Fruit fly (Drosophila melanogaster): ENCODE data around the gene kto.

Gene kto

dm6 chr3L:19836375-19836937 lies at the start of gene kto (continued):
- TF ChIP-seq Eip74EF (GFP tag; optimal IDR thresholded peaks at IDR 0.05) (no peak), Sox102F (GFP tag; optimal IDR thresholded peaks at IDR 0.05) (no peak), Pdp1 (GFP tag; optimal IDR thresholded peaks at IDR 0.05) (no peak), dmrt99B (tag; optimal IDR thresholded peaks at IDR 0.05) (no peak), Dref (GFP tag; IDR thresholded peaks at IDR 0.05) (peak; percentile 90), Fer2 (tag; optimal IDR thresholded peaks at IDR 0.05) (no peak), Bdp1 (GFP tag; optimal IDR thresholded peaks at IDR 0.05) (no peak), stc (GFP tag; IDR thresholded peaks at IDR 0.05) (no peak), tna (GFP tag; IDR thresholded peaks at IDR 0.05; ENCODE audit: partially characterized antibody) (peak; percentile 87), Hr51 (GFP tag; optimal IDR thresholded peaks at IDR 0.05) (no peak), CG10431 (GFP tag; optimal IDR thresholded peaks at IDR 0.05) (no peak), ac (GFP tag; optimal IDR thresholded peaks at IDR 0.05) (no peak), Xrp1 (GFP tag; IDR thresholded peaks at IDR 0.05) (no peak), CG11456 (GFP tag; IDR thresholded peaks at IDR 0.05) (no peak), CG5953 (GFP tag; IDR thresholded peaks at IDR 0.05) (no peak), CG18619 (GFP tag; optimal IDR thresholded peaks at IDR 0.05) (no peak), CG34224 (GFP tag; IDR thresholded peaks at IDR 0.05; ENCODE audit: partially characterized antibody) (peak; percentile 95), NFAT (GFP tag; IDR thresholded peaks at IDR 0.05) (no peak), CG4360 (GFP tag; IDR thresholded peaks at IDR 0.05) (peak; percentile 76), Sin3A (optimal IDR thresholded peaks at IDR 0.05) (peak; percentile 16), CG16779 (GFP tag; IDR thresholded peaks at IDR 0.05) (no peak), inv (GFP tag; IDR thresholded peaks at IDR 0.05; ENCODE audit: partially characterized antibody) (peak; percentile 69), vvl (GFP tag; IDR thresholded peaks at IDR 0.05) (no peak), run (tag; optimal IDR thresholded peaks at IDR 0.05) (no peak), MBD-R2 (GFP tag; IDR thresholded peaks at IDR 0.05) (peak; percentile 69), C15 (GFP tag; IDR thresholded peaks at IDR 0.05) (no peak), sc (optimal IDR thresholded peaks at IDR 0.05) (no peak), sc (GFP tag; optimal IDR thresholded peaks at IDR 0.05) (no peak), CG34376 (GFP tag; optimal IDR thresholded peaks at IDR 0.05) (peak; percentile 1), CG18011 (GFP tag; optimal IDR thresholded peaks at IDR 0.05) (no peak), tgo (GFP tag; IDR thresholded peaks at IDR 0.05) (no peak), CG15514 (GFP tag; optimal IDR thresholded peaks at IDR 0.05) (peak; percentile 40), CG30403 (GFP tag; optimal IDR thresholded peaks at IDR 0.05) (no peak), BtbVII (GFP tag; optimal IDR thresholded peaks at IDR 0.05) (no peak), Neu2 (GFP tag; optimal IDR thresholded peaks at IDR 0.05; ENCODE audit: borderline replicate concordance) (peak; percentile 67), gcm2 (GFP tag; optimal IDR thresholded peaks at IDR 0.05) (no peak), Jarid2 (GFP tag; optimal IDR thresholded peaks at IDR 0.05) (no peak), chn (GFP tag; optimal IDR thresholded peaks at IDR 0.05) (no peak), CG8924 (tag; optimal IDR thresholded peaks at IDR 0.05) (no peak), mirr (GFP tag; optimal IDR thresholded peaks at IDR 0.05) (peak; percentile 57), Mrtf (GFP tag; IDR thresholded peaks at IDR 0.05) (no peak), jumu (GFP tag; optimal IDR thresholded peaks at IDR 0.05) (no peak), ase (GFP tag; IDR thresholded peaks at IDR 0.05) (no peak), sna (GFP tag; IDR thresholded peaks at IDR 0.05; ENCODE audit: partially characterized antibody) (peak; percentile 83), grn (GFP tag; optimal IDR thresholded peaks at IDR 0.05) (no peak), oc (tag; optimal IDR thresholded peaks at IDR 0.05) (no peak), HHEX (GFP tag; optimal IDR thresholded peaks at IDR 0.05) (no peak), da (GFP tag; optimal IDR thresholded peaks at IDR 0.05) (no peak), crp (GFP tag; optimal IDR thresholded peaks at IDR 0.05) (peak in 1 of 2 experiments; percentile 1), CG10565 (GFP tag; optimal IDR thresholded peaks at IDR 0.05) (no peak)

Data from whole organism, embryonic.